Worm (Caenorhabditis elegans): ENCODE measurements around the gene str-74.

ce11 chrX:10203501-10203900, 37.3 kb downstream of the str-74 start:
- no peak for TF ChIP-seq zag-1 (tag; optimal IDR thresholded peaks at IDR 0.05)
- TF ChIP-seq nhr-237 (tag; optimal IDR thresholded peaks at IDR 0.05), result no peak
